Fruit fly (Drosophila melanogaster): Measurements from ENCODE around the gene dpr5.

dpr5 gene

DNA sequence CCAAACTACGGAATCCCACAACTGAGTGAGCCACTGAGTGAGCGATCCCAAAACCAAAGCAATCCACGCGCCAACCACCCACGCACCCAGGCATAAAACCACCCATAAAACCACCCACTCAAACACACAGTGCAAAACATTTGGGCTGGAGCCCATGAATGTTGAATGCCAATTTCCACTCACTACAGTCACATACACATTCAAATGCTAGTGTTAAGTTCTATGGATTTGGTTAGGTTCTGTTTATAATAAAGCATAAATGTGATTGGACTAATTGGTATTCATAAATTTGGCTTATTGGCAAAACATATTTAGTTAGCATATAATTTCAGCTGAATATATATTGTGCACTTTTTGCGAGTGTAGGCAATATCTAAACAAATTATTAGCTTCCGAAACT is 30.0 kb upstream of the dpr5 start:
- TF ChIP-seq ro (GFP tag; IDR thresholded peaks at IDR 0.05) (no peak), stc (GFP tag; IDR thresholded peaks at IDR 0.05) (no peak), Meics (GFP tag; optimal IDR thresholded peaks at IDR 0.05) (peak; percentile 16), CG34376 (GFP tag; optimal IDR thresholded peaks at IDR 0.05) (no peak), mam (GFP tag; optimal IDR thresholded peaks at IDR 0.05) (no peak), CG5180 (GFP tag; optimal IDR thresholded peaks at IDR 0.05) (no peak), CG15011 (GFP tag; optimal IDR thresholded peaks at IDR 0.05) (no peak), CG9817 (tag; optimal IDR thresholded peaks at IDR 0.05) (no peak), shn (GFP tag; optimal IDR thresholded peaks at IDR 0.05) (no peak), CG11085 (GFP tag; IDR thresholded peaks at IDR 0.05) (no peak), Dll (GFP tag; IDR thresholded peaks at IDR 0.05; ENCODE audit: partially characterized antibody) (no peak), CG14965 (GFP tag; optimal IDR thresholded peaks at IDR 0.05; ENCODE audit: borderline replicate concordance) (no peak), CG4707 (GFP tag; optimal IDR thresholded peaks at IDR 0.05) (no peak), Fer2 (tag; optimal IDR thresholded peaks at IDR 0.05) (no peak), CG1024 (GFP tag; IDR thresholded peaks at IDR 0.05) (no peak), CG1647 (GFP tag; optimal IDR thresholded peaks at IDR 0.05) (no peak), lilli (GFP tag; optimal IDR thresholded peaks at IDR 0.05) (no peak), hkb (optimal IDR thresholded peaks at IDR 0.05) (no peak), hkb (GFP tag; IDR thresholded peaks at IDR 0.05) (no peak), CG12219 (GFP tag; optimal IDR thresholded peaks at IDR 0.05) (no peak), yki (optimal IDR thresholded peaks at IDR 0.05) (no peak), emc (GFP tag; optimal IDR thresholded peaks at IDR 0.05) (no peak), tup (GFP tag; optimal IDR thresholded peaks at IDR 0.05) (no peak), lmd (GFP tag; IDR thresholded peaks at IDR 0.05) (no peak), TFAM (GFP tag; optimal IDR thresholded peaks at IDR 0.05) (no peak), H2.0 (GFP tag; IDR thresholded peaks at IDR 0.05) (no peak), CG12391 (tag; optimal IDR thresholded peaks at IDR 0.05) (no peak), Xbp1 (GFP tag; optimal IDR thresholded peaks at IDR 0.05) (no peak), prd (optimal IDR thresholded peaks at IDR 0.05) (no peak), prd (GFP tag; IDR thresholded peaks at IDR 0.05) (no peak), Hr39 (optimal IDR thresholded peaks at IDR 0.05) (no peak), CG1792 (GFP tag; optimal IDR thresholded peaks at IDR 0.05) (no peak), mld (GFP tag; IDR thresholded peaks at IDR 0.05; ENCODE audit: partially characterized antibody) (no peak), Spps (tag; optimal IDR thresholded peaks at IDR 0.05) (no peak), Hr51 (GFP tag; optimal IDR thresholded peaks at IDR 0.05) (no peak), aop (GFP tag; IDR thresholded peaks at IDR 0.05) (no peak), CG7786 (GFP tag; optimal IDR thresholded peaks at IDR 0.05) (no peak), CG32532 (GFP tag; IDR thresholded peaks at IDR 0.05) (no peak), CG15514 (GFP tag; optimal IDR thresholded peaks at IDR 0.05) (no peak), D (optimal IDR thresholded peaks at IDR 0.05) (no peak), D (GFP tag; optimal IDR thresholded peaks at IDR 0.05) (no peak), pum (GFP tag; optimal IDR thresholded peaks at IDR 0.05) (no peak), CG32772 (GFP tag; IDR thresholded peaks at IDR 0.05) (no peak), CG3847 (GFP tag; IDR thresholded peaks at IDR 0.05) (no peak), Ssrp (tag; optimal IDR thresholded peaks at IDR 0.05) (no peak), Hmr (GFP tag; optimal IDR thresholded peaks at IDR 0.05) (peak; percentile 31), CG10267 (tag; optimal IDR thresholded peaks at IDR 0.05) (no peak), CG3163 (GFP tag; optimal IDR thresholded peaks at IDR 0.05) (no peak), HmgD (GFP tag; optimal IDR thresholded peaks at IDR 0.05) (no peak), CG8765 (GFP tag; IDR thresholded peaks at IDR 0.05) (no peak), Dip3 (GFP tag; optimal IDR thresholded peaks at IDR 0.05) (no peak), CG3065 (GFP tag; optimal IDR thresholded peaks at IDR 0.05) (no peak), CG30431 (GFP tag; optimal IDR thresholded peaks at IDR 0.05) (no peak), CG18599 (GFP tag; optimal IDR thresholded peaks at IDR 0.05) (peak; percentile 51)
